Worm (Caenorhabditis elegans) whole organism, L3 larva: ENCODE results near the gene fbxa-35.

Experiments
- aly-2 ChIP-seq: fragments of 150-350 bp; optimal IDR thresholded peaks from 2 replicates; lab custom pipeline; 2014; ENCODE audit warnings: missing biosample characterization, missing genetic modification characterization
- ama-1 ChIP-seq: fragments of 150-350 bp; optimal IDR thresholded peaks from 2 replicates; lab custom pipeline; 2018
- elt-1 ChIP-seq: fragments of 150-350 bp; optimal IDR thresholded peaks from 2 replicates; lab custom pipeline; 2014; ENCODE audit warnings: missing biosample characterization, missing genetic modification characterization
- jun-1 ChIP-seq: fragments of 150-350 bp; optimal IDR thresholded peaks from 2 replicates; lab custom pipeline; 2014; ENCODE audit warnings: missing biosample characterization, missing genetic modification reagents, missing genetic modification characterization
- nhr-12 ChIP-seq: fragments of 150-350 bp; optimal IDR thresholded peaks from 2 replicates; lab custom pipeline; 2014; ENCODE audit warnings: missing biosample characterization, missing genetic modification characterization
- nhr-43 ChIP-seq: sonication (generic microtip); optimal IDR thresholded peaks from 2 replicates; lab custom pipeline; 2016; ENCODE audit warnings: mild to moderate bottlenecking, missing genetic modification characterization, missing compliant biosample characterization; ENCODE audit not compliant: poor library complexity, severe bottlenecking

DNA sequence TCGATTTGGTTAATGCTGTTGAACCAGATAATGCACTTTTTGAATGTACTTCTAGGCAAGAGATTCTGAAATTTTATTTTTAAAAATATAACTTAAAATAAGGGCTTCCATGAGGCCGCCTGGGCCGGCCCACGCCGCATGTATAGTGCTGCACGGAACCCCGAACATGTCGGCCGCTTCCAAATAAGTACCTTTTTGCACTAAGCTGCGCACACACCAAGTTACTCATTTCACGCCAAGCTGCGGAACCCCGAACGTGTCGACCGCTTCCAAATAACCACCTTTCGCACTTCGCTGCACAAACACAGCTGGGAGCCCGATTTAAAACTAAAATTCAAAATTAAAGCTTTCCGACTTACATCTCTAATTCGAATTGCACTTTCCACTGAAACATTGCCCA, 15.9 kb downstream of the fbxa-35 start:
- no peak for TF ChIP-seq nhr-12 (tag; lab: Kevin White, UChicago)
- TF ChIP-seq nhr-43 (tag; lab: Kevin White, UChicago): no peak
- no peak for TF ChIP-seq elt-1 (tag; lab: Kevin White, UChicago)
- TF ChIP-seq jun-1 (tag; lab: Kevin White, UChicago): no peak
- no peak for TF ChIP-seq aly-2 (tag; lab: Kevin White, UChicago)
- no peak for TF ChIP-seq ama-1 (lab: Kevin White, UChicago)
